Worm (Caenorhabditis elegans) whole organism, L3 larva: ENCODE measurements around the gene F55G11.2.

ENCODE experiments used
- ZK546.5 ChIP-seq: sonication (generic microtip); optimal IDR thresholded peaks from 2 replicates; lab custom pipeline; 2017; ENCODE audit warnings: missing biosample characterization, missing genetic modification characterization
- aly-2 ChIP-seq: fragments of 150-350 bp; optimal IDR thresholded peaks from 2 replicates; lab custom pipeline; 2014; ENCODE audit warnings: missing biosample characterization, missing genetic modification characterization
- ama-1 ChIP-seq: fragments of 150-350 bp; optimal IDR thresholded peaks from 2 replicates; lab custom pipeline; 2018
- ceh-16 ChIP-seq: sonication (generic microtip); optimal IDR thresholded peaks from 2 replicates; lab custom pipeline; 2017; ENCODE audit warnings: missing biosample characterization, missing genetic modification characterization
- daf-12 ChIP-seq: fragments of 150-350 bp; optimal IDR thresholded peaks from 2 replicates; lab custom pipeline; 2014; ENCODE audit warnings: missing biosample characterization, missing genetic modification reagents, missing genetic modification characterization
- egl-27 ChIP-seq: sonication (generic microtip); optimal IDR thresholded peaks from 4 replicates; lab custom pipeline; 2017; ENCODE audit warnings: missing biosample characterization, missing genetic modification reagents, missing genetic modification characterization
- egl-5 ChIP-seq: fragments of 150-350 bp; optimal IDR thresholded peaks from 2 replicates; lab custom pipeline; 2017; ENCODE audit warnings: missing biosample characterization, missing genetic modification reagents, missing genetic modification characterization, inconsistent platforms
- elt-1 ChIP-seq: fragments of 150-350 bp; optimal IDR thresholded peaks from 2 replicates; lab custom pipeline; 2014; ENCODE audit warnings: missing biosample characterization, missing genetic modification characterization
- elt-2 ChIP-seq: sonication (generic microtip); optimal IDR thresholded peaks from 2 replicates; lab custom pipeline; 2016; ENCODE audit warnings: missing genetic modification reagents, mild to moderate bottlenecking, missing genetic modification characterization, missing compliant biosample characterization
- elt-3 ChIP-seq, 3 experiments: fragments of 150-350 bp in 1 of 3; sonication (generic microtip) in 2 of 3; optimal IDR thresholded peaks; 2 replicates in 2 of 3; 4 replicates in 1 of 3; lab custom pipeline; 2014 to 2017; ENCODE audit warnings: missing biosample characterization in 3 of 3, missing genetic modification characterization in 3 of 3
- fkh-2 ChIP-seq: fragments of 150-350 bp; optimal IDR thresholded peaks from 2 replicates; lab custom pipeline; 2014; ENCODE audit warnings: missing biosample characterization, missing genetic modification reagents, missing genetic modification characterization
- hmg-11 ChIP-seq: sonication (generic microtip); optimal IDR thresholded peaks from 2 replicates; lab custom pipeline; 2016; ENCODE audit warnings: missing genetic modification characterization, missing compliant biosample characterization
- jun-1 ChIP-seq: fragments of 150-350 bp; optimal IDR thresholded peaks from 2 replicates; lab custom pipeline; 2014; ENCODE audit warnings: missing biosample characterization, missing genetic modification reagents, missing genetic modification characterization
- lin-15B ChIP-seq: fragments of 150-350 bp; optimal IDR thresholded peaks from 2 replicates; lab custom pipeline; 2014; ENCODE audit warnings: missing biosample characterization, missing genetic modification characterization
- mml-1 ChIP-seq: fragments of 150-350 bp; sonication (generic microtip); optimal IDR thresholded peaks from 3 replicates; lab custom pipeline; 2014; ENCODE audit warnings: missing biosample characterization, missing genetic modification characterization
- nfya-1 ChIP-seq: sonication (generic microtip); optimal IDR thresholded peaks from 2 replicates; lab custom pipeline; 2017; ENCODE audit warnings: missing genetic modification characterization, mild to moderate bottlenecking, missing compliant biosample characterization, antibody characterized with exemption, moderate library complexity; ENCODE audit not compliant: insufficient read depth
- nhr-11 ChIP-seq: fragments of 150-350 bp; optimal IDR thresholded peaks from 2 replicates; lab custom pipeline; 2014; ENCODE audit warnings: missing biosample characterization, missing genetic modification characterization
- nhr-23 ChIP-seq: fragments of 150-350 bp; optimal IDR thresholded peaks from 2 replicates; lab custom pipeline; 2014; ENCODE audit warnings: missing biosample characterization, missing genetic modification reagents, missing genetic modification characterization
- nhr-237 ChIP-seq: fragments of 150-350 bp; optimal IDR thresholded peaks from 2 replicates; lab custom pipeline; 2014; ENCODE audit warnings: missing biosample characterization, missing genetic modification characterization
- nhr-25 ChIP-seq: sonication (generic microtip); optimal IDR thresholded peaks from 2 replicates; lab custom pipeline; 2017; ENCODE audit warnings: missing biosample characterization, missing genetic modification characterization
- nhr-28 ChIP-seq: fragments of 150-350 bp; optimal IDR thresholded peaks from 2 replicates; lab custom pipeline; 2014; ENCODE audit warnings: missing biosample characterization, missing genetic modification characterization
- nhr-76 ChIP-seq: fragments of 150-350 bp; sonication (generic microtip); optimal IDR thresholded peaks from 5 replicates; lab custom pipeline; 2014; ENCODE audit warnings: missing biosample characterization, missing genetic modification characterization
- pha-4 ChIP-seq: fragments of 150-350 bp; optimal IDR thresholded peaks from 2 replicates; lab custom pipeline; 2014; ENCODE audit warnings: missing biosample characterization, missing genetic modification reagents, missing genetic modification characterization
- pqm-1 ChIP-seq: fragments of 150-350 bp; optimal IDR thresholded peaks from 2 replicates; lab custom pipeline; 2017; ENCODE audit warnings: missing biosample characterization, missing genetic modification characterization, inconsistent platforms
- skn-1 ChIP-seq: fragments of 150-350 bp; optimal IDR thresholded peaks from 2 replicates; lab custom pipeline; 2014; ENCODE audit warnings: missing biosample characterization, missing genetic modification characterization
- snpc-4 ChIP-seq: fragments of 150-350 bp; optimal IDR thresholded peaks from 2 replicates; lab custom pipeline; 2014; ENCODE audit warnings: missing biosample characterization, missing genetic modification characterization
- tbx-2 ChIP-seq: sonication (generic microtip); optimal IDR thresholded peaks from 2 replicates; lab custom pipeline; 2016; ENCODE audit warnings: mild to moderate bottlenecking, missing genetic modification characterization, missing compliant biosample characterization
- unc-39 ChIP-seq: sonication (generic microtip); optimal IDR thresholded peaks from 4 replicates; lab custom pipeline; 2017; ENCODE audit warnings: missing biosample characterization, missing genetic modification characterization
- zag-1 ChIP-seq: fragments of 150-350 bp; optimal IDR thresholded peaks from 2 replicates; lab custom pipeline; 2014; ENCODE audit warnings: missing biosample characterization, missing genetic modification characterization
- ztf-4 ChIP-seq: fragments of 150-350 bp; optimal IDR thresholded peaks from 2 replicates; lab custom pipeline; 2014; ENCODE audit warnings: missing biosample characterization, missing genetic modification characterization

F55G11.2 gene

ce11 chrIV:13008405-13009208 lies 39.5 kb upstream of the F55G11.2 start, which contains the start of gene mbk-2:
Gene mbk-2, plus strand, starts transcription at chrIV:13009158.
- TF ChIP-seq elt-2 (tag; lab: Kevin White, UChicago) (peak; percentile 77), ztf-4 (tag; lab: Kevin White, UChicago) (no peak), nfya-1 (tag; lab: Kevin White, UChicago) (no peak), daf-12 (tag; lab: Kevin White, UChicago) (no peak), pqm-1 (tag; lab: Kevin White, UChicago) (peak; percentile 66), zag-1 (tag; lab: Kevin White, UChicago) (no peak), ceh-16 (tag; lab: Kevin White, UChicago) (no peak)

- no peak for TF ChIP-seq skn-1 (tag; lab: Kevin White, UChicago)
- peak; percentile 29 for TF ChIP-seq nhr-23
- TF ChIP-seq tbx-2 (tag; lab: Kevin White, UChicago), result no peak
- no peak for TF ChIP-seq elt-1 (tag; lab: Kevin White, UChicago)
- no peak for TF ChIP-seq lin-15B (tag; lab: Kevin White, UChicago)
- TF ChIP-seq fkh-2 (tag; lab: Kevin White, UChicago), result no peak
These were observed 30.0 kb upstream of the F55G11.2 start for ce11 chrIV:12999087-12999486.

ce11 chrIV:12997560-12997959 lies 28.5 kb upstream of the F55G11.2 start:
- TF ChIP-seq elt-1 (tag; lab: Kevin White, UChicago) (no peak), egl-5 (tag; lab: Kevin White, UChicago) (no peak), nhr-23 (peak; percentile 35), elt-3 (tag; optimal IDR thresholded peaks at IDR 0.05; lab: Kevin White, UChicago) (peak in 1 of 3 experiments; percentile 8), snpc-4 (tag; lab: Kevin White, UChicago) (no peak), nhr-25 (tag; lab: Kevin White, UChicago) (no peak)

- TF ChIP-seq hmg-11 (tag; lab: Kevin White, UChicago) (no peak), ZK546.5 (no peak), unc-39 (tag; lab: Kevin White, UChicago) (no peak), nhr-11 (tag; lab: Kevin White, UChicago) (no peak), jun-1 (no peak), aly-2 (no peak), ztf-4 (tag; lab: Kevin White, UChicago) (no peak), nfya-1 (tag; lab: Kevin White, UChicago) (no peak)
- TF ChIP-seq, all 47 proteins: peak for 0
These were observed 26.8 kb upstream of the F55G11.2 start, which contains the start of gene K10D11.7 for ce11 chrIV:12995886-12996285. Gene K10D11.7, minus strand, starts transcription at chrIV:12995986.

- no peak for TF ChIP-seq ama-1 (lab: Kevin White, UChicago)
- no peak for TF ChIP-seq nhr-11 (tag; lab: Kevin White, UChicago)
- TF ChIP-seq tbx-2 (tag; lab: Kevin White, UChicago), result no peak
- no peak for TF ChIP-seq ZK546.5
- TF ChIP-seq egl-27 (tag; lab: Kevin White, UChicago), result no peak
- TF ChIP-seq nhr-25 (tag; lab: Kevin White, UChicago), result no peak
- no peak for TF ChIP-seq nhr-76 (tag; lab: Kevin White, UChicago)
- TF ChIP-seq pqm-1 (tag; lab: Kevin White, UChicago), result no peak
- TF ChIP-seq aly-2, result no peak
- TF ChIP-seq nhr-28 (tag; lab: Kevin White, UChicago), result no peak
- no peak for TF ChIP-seq lin-15B (tag; lab: Kevin White, UChicago)
- TF ChIP-seq skn-1 (tag; lab: Kevin White, UChicago), result no peak
- TF ChIP-seq nfya-1 (tag; lab: Kevin White, UChicago), result no peak
- TF ChIP-seq jun-1, result no peak
- no peak for TF ChIP-seq nhr-237 (tag; lab: Kevin White, UChicago)
- no peak for TF ChIP-seq pha-4 (tag; lab: Kevin White, UChicago)
- no peak for TF ChIP-seq elt-2 (tag; lab: Kevin White, UChicago)
- TF ChIP-seq fkh-2 (tag; lab: Kevin White, UChicago), result no peak
- no peak for TF ChIP-seq mml-1 (tag; lab: Kevin White, UChicago)
- no peak for TF ChIP-seq elt-3 (tag; optimal IDR thresholded peaks at IDR 0.05; lab: Kevin White, UChicago)
These were observed 25.3 kb upstream of the F55G11.2 start, which contains the start of gene K10D11.4 for ce11 chrIV:12994376-12994775. Gene K10D11.4, minus strand, starts transcription at chrIV:12994476.
